Worm (Caenorhabditis elegans) whole organism, L1 larva: ENCODE results near the gene K03H9.3.

Source experiments
- C34B4.2 ChIP-seq: sonication (generic microtip); optimal IDR thresholded peaks from 2 replicates; lab custom pipeline; 2017; ENCODE audit warnings: mild to moderate bottlenecking, missing genetic modification characterization, missing compliant biosample characterization
- F16B12.6 ChIP-seq: fragments of 150-350 bp; optimal IDR thresholded peaks from 2 replicates; lab custom pipeline; 2014; ENCODE audit warnings: missing biosample characterization, missing genetic modification characterization
- aha-1 ChIP-seq: fragments of 150-350 bp; optimal IDR thresholded peaks from 2 replicates; lab custom pipeline; 2014; ENCODE audit warnings: missing biosample characterization, missing genetic modification characterization
- aly-2 ChIP-seq: fragments of 150-350 bp; optimal IDR thresholded peaks from 2 replicates; lab custom pipeline; 2014; ENCODE audit warnings: missing biosample characterization, missing genetic modification characterization
- blmp-1 ChIP-seq: fragments of 150-350 bp; optimal IDR thresholded peaks from 2 replicates; lab custom pipeline; 2014; ENCODE audit warnings: missing biosample characterization, missing genetic modification characterization
- ceh-63 ChIP-seq: fragments of 200-800 bp; sonication (Bioruptor generic); optimal IDR thresholded peaks from 2 replicates; lab custom pipeline; 2018; ENCODE audit warnings: mild to moderate bottlenecking, missing genetic modification characterization, missing compliant biosample characterization
- ceh-82 ChIP-seq, 3 experiments: fragments of 150-350 bp in 1 of 3; sonication (generic microtip) in 2 of 3; optimal IDR thresholded peaks; 2 replicates each; lab custom pipeline; 2014 to 2017; ENCODE audit warnings: missing biosample characterization in 3 of 3, missing genetic modification characterization in 3 of 3
- ceh-90 ChIP-seq: sonication (generic microtip); optimal IDR thresholded peaks from 2 replicates; lab custom pipeline; 2016; ENCODE audit warnings: missing genetic modification characterization, missing compliant biosample characterization
- ces-1 ChIP-seq: fragments of 150-350 bp; optimal IDR thresholded peaks from 2 replicates; lab custom pipeline; 2014; ENCODE audit warnings: missing biosample characterization, missing genetic modification reagents, missing genetic modification characterization
- dpl-1 ChIP-seq, 3 experiments: fragments of 150-350 bp in 2 of 3; sonication (generic microtip) in 1 of 3; optimal IDR thresholded peaks; 2 replicates each; lab custom pipeline; 2014 to 2017; ENCODE audit warnings: missing biosample characterization in 3 of 3, missing genetic modification characterization in 3 of 3, missing genetic modification reagents in 3 of 3
- dsc-1 ChIP-seq: sonication (generic microtip); optimal IDR thresholded peaks from 2 replicates; lab custom pipeline; 2016; ENCODE audit warnings: mild to moderate bottlenecking, missing genetic modification characterization, missing compliant biosample characterization
- efl-1 ChIP-seq, 4 experiments: fragments of 150-350 bp; optimal IDR thresholded peaks in 3 of 4; peaks in 1 of 4; 1 replicate in 1 of 4; 2 replicates in 3 of 4; lab custom pipeline; 2014; ENCODE audit warnings: missing biosample characterization in 2 of 4, missing genetic modification characterization in 2 of 4, missing genetic modification reagents in 2 of 4
- egl-27 ChIP-seq, 2 experiments: fragments of 150-350 bp in 1 of 2; sonication (generic microtip); optimal IDR thresholded peaks; 3 replicates each; lab custom pipeline; 2017 to 2018; ENCODE audit warnings: missing biosample characterization in 2 of 2, missing genetic modification characterization in 2 of 2, missing genetic modification reagents in 2 of 2
- elt-2 ChIP-seq: sonication (generic microtip); optimal IDR thresholded peaks from 2 replicates; lab custom pipeline; 2016; ENCODE audit warnings: missing genetic modification characterization, mild to moderate bottlenecking, inconsistent platforms, missing compliant biosample characterization, missing genetic modification reagents
- elt-3 ChIP-seq, 6 experiments: fragments of 150-350 bp in 1 of 6; sonication (generic microtip); optimal IDR thresholded peaks; 2 replicates each; lab custom pipeline; 2017 to 2018; ENCODE audit warnings: missing biosample characterization in 6 of 6, missing genetic modification characterization in 6 of 6, inconsistent platforms in 1 of 6
- ets-5 ChIP-seq: fragments of 200-800 bp; sonication (Bioruptor generic); IDR thresholded peaks from 2 replicates; pipeline ENCODE4 v1.3.6; 2022; ENCODE audit warnings: missing genetic modification characterization, missing compliant biosample characterization
- fkh-10 ChIP-seq: sonication (generic microtip); optimal IDR thresholded peaks from 2 replicates; lab custom pipeline; 2017; ENCODE audit warnings: missing biosample characterization, missing genetic modification reagents, missing genetic modification characterization
- fkh-8 ChIP-seq: sonication (generic microtip); optimal IDR thresholded peaks from 2 replicates; lab custom pipeline; 2016; ENCODE audit warnings: mild to moderate bottlenecking, missing genetic modification characterization, missing compliant biosample characterization
- fos-1 ChIP-seq: fragments of 150-350 bp; optimal IDR thresholded peaks from 2 replicates; lab custom pipeline; 2014; ENCODE audit warnings: missing biosample characterization, missing genetic modification characterization
- grh-1 ChIP-seq: fragments of 200-800 bp; sonication (Bioruptor generic); IDR thresholded peaks from 2 replicates; pipeline ENCODE4 v1.3.6; 2022; ENCODE audit warnings: missing genetic modification reagents, missing genetic modification characterization, missing compliant biosample characterization
- hlh-17 ChIP-seq: fragments of 200-800 bp; sonication (Bioruptor generic); optimal IDR thresholded peaks from 2 replicates; lab custom pipeline; 2018; ENCODE audit warnings: missing genetic modification characterization, mild to moderate bottlenecking, missing compliant biosample characterization, moderate library complexity, borderline replicate concordance
- hlh-4 ChIP-seq: sonication (generic microtip); optimal IDR thresholded peaks from 2 replicates; lab custom pipeline; 2016; ENCODE audit warnings: mild to moderate bottlenecking, missing genetic modification characterization, missing compliant biosample characterization
- hpl-2 ChIP-seq: fragments of 150-350 bp; optimal IDR thresholded peaks from 2 replicates; lab custom pipeline; 2014; ENCODE audit warnings: missing biosample characterization, missing genetic modification reagents, missing genetic modification characterization
- jun-1 ChIP-seq: fragments of 150-350 bp; optimal IDR thresholded peaks from 2 replicates; lab custom pipeline; 2014; ENCODE audit warnings: missing biosample characterization, missing genetic modification reagents, missing genetic modification characterization
- lin-14 ChIP-seq: fragments of 200-800 bp; sonication (Bioruptor generic); optimal IDR thresholded peaks from 2 replicates; lab custom pipeline; 2018; ENCODE audit warnings: mild to moderate bottlenecking, missing genetic modification characterization, moderate library complexity, missing compliant biosample characterization
- lin-35 ChIP-seq, 2 experiments: fragments of 150-350 bp; optimal IDR thresholded peaks; 2 replicates each; lab custom pipeline; 2014; ENCODE audit warnings: missing biosample characterization in 2 of 2, missing genetic modification characterization in 2 of 2, missing genetic modification reagents in 2 of 2
- lin-39 ChIP-seq: fragments of 150-350 bp; optimal IDR thresholded peaks from 2 replicates; lab custom pipeline; 2014; ENCODE audit warnings: missing biosample characterization, missing genetic modification reagents, missing genetic modification characterization
- lir-3 ChIP-seq: sonication (generic microtip); optimal IDR thresholded peaks from 2 replicates; lab custom pipeline; 2016; ENCODE audit warnings: mild to moderate bottlenecking, missing genetic modification characterization, moderate library complexity, missing compliant biosample characterization; ENCODE audit not compliant: poor library complexity
- lsy-2 ChIP-seq, 2 experiments: fragments of 150-350 bp; optimal IDR thresholded peaks; 2 replicates each; lab custom pipeline; 2014; ENCODE audit warnings: missing biosample characterization in 2 of 2, missing genetic modification characterization in 2 of 2
- mab-9 ChIP-seq: fragments of 200-800 bp; sonication (Bioruptor generic); IDR thresholded peaks from 2 replicates; pipeline ENCODE4 v1.3.6; 2022; ENCODE audit warnings: missing genetic modification reagents, missing genetic modification characterization, missing compliant biosample characterization
- mdl-1 ChIP-seq, 2 experiments: fragments of 150-350 bp; optimal IDR thresholded peaks; 2 replicates each; lab custom pipeline; 2014 to 2017; ENCODE audit warnings: missing biosample characterization in 2 of 2, missing genetic modification characterization in 2 of 2, inconsistent platforms in 1 of 2
- mef-2 ChIP-seq: fragments of 150-350 bp; optimal IDR thresholded peaks from 2 replicates; lab custom pipeline; 2014; ENCODE audit warnings: missing biosample characterization, missing genetic modification characterization
- nhr-12 ChIP-seq: sonication (generic microtip); optimal IDR thresholded peaks from 2 replicates; lab custom pipeline; 2017; ENCODE audit warnings: missing biosample characterization, missing genetic modification characterization
- nhr-19 ChIP-seq: fragments of 200-800 bp; sonication (Bioruptor generic); conservative IDR thresholded peaks from 2 replicates; pipeline ENCODE4 v1.3.6; 2022; ENCODE audit warnings: missing genetic modification characterization, missing compliant biosample characterization
- nhr-20 ChIP-seq: sonication (generic microtip); optimal IDR thresholded peaks from 2 replicates; lab custom pipeline; 2016; ENCODE audit warnings: mild to moderate bottlenecking, missing genetic modification characterization, missing compliant biosample characterization
- nhr-28 ChIP-seq: fragments of 150-350 bp; optimal IDR thresholded peaks from 2 replicates; lab custom pipeline; 2014; ENCODE audit warnings: missing biosample characterization, missing genetic modification characterization
- nhr-47 ChIP-seq: sonication (generic microtip); optimal IDR thresholded peaks from 2 replicates; lab custom pipeline; 2016; ENCODE audit warnings: mild to moderate bottlenecking, missing genetic modification characterization, moderate library complexity, missing compliant biosample characterization
- nhr-71 ChIP-seq: sonication (generic microtip); optimal IDR thresholded peaks from 2 replicates; lab custom pipeline; 2016; ENCODE audit warnings: mild to moderate bottlenecking, missing genetic modification characterization, moderate library complexity, missing compliant biosample characterization
- nhr-76 ChIP-seq: sonication (generic microtip); optimal IDR thresholded peaks from 2 replicates; lab custom pipeline; 2017; ENCODE audit warnings: missing biosample characterization, missing genetic modification characterization
- nhr-77 ChIP-seq: fragments of 150-350 bp; optimal IDR thresholded peaks from 2 replicates; lab custom pipeline; 2014; ENCODE audit warnings: missing biosample characterization, missing genetic modification characterization
- nhr-85 ChIP-seq: sonication (generic microtip); peaks from one replicate; lab custom pipeline; 2016; ENCODE audit warnings: missing genetic modification characterization, inconsistent platforms, missing compliant biosample characterization
- skn-1 ChIP-seq: fragments of 150-350 bp; optimal IDR thresholded peaks from 2 replicates; lab custom pipeline; 2014; ENCODE audit warnings: missing biosample characterization, missing genetic modification characterization
- snu-23 ChIP-seq: sonication (generic microtip); optimal IDR thresholded peaks from 2 replicates; lab custom pipeline; 2016; ENCODE audit warnings: missing genetic modification characterization, missing compliant biosample characterization
- sox-4 ChIP-seq: sonication (generic microtip); optimal IDR thresholded peaks from 2 replicates; lab custom pipeline; 2016; ENCODE audit warnings: missing genetic modification characterization, missing compliant biosample characterization
- tbx-2 ChIP-seq: sonication (generic microtip); optimal IDR thresholded peaks from 2 replicates; lab custom pipeline; 2016; ENCODE audit warnings: missing genetic modification characterization, missing compliant biosample characterization
- unc-130 ChIP-seq: fragments of 150-350 bp; optimal IDR thresholded peaks from 2 replicates; lab custom pipeline; 2017; ENCODE audit warnings: missing biosample characterization, missing genetic modification characterization, inconsistent platforms
- vab-15 ChIP-seq: sonication (generic microtip); optimal IDR thresholded peaks from 2 replicates; lab custom pipeline; 2017; ENCODE audit warnings: missing genotype, mild to moderate bottlenecking, missing genetic modification characterization, missing compliant biosample characterization
- xbp-1 ChIP-seq: sonication (generic microtip); optimal IDR thresholded peaks from 2 replicates; lab custom pipeline; 2016; ENCODE audit warnings: missing genetic modification characterization, missing compliant biosample characterization
- zag-1 ChIP-seq: fragments of 150-350 bp; optimal IDR thresholded peaks from 2 replicates; lab custom pipeline; 2014; ENCODE audit warnings: missing biosample characterization, missing genetic modification characterization
- ztf-11 ChIP-seq, 2 experiments: sonication (generic microtip); optimal IDR thresholded peaks; 2 replicates each; lab custom pipeline; 2016 to 2017; ENCODE audit warnings: missing genetic modification characterization in 2 of 2, missing biosample characterization in 1 of 2, missing compliant biosample characterization in 1 of 2

K03H9.3 gene

ce11 chrII:6448189-6448588, 25.3 kb downstream of the K03H9.3 start:
- TF ChIP-seq fkh-10 (GFP tag; lab: Kevin White, UChicago) = no peak
- peak in 1 of 2 experiments; percentile 58 for TF ChIP-seq mdl-1 (tag; optimal IDR thresholded peaks at IDR 0.05; lab: Kevin White, UChicago)
- TF ChIP-seq hlh-17 (GFP tag; lab: Kevin White, UChicago) = no peak
- no peak for TF ChIP-seq nhr-12 (tag; lab: Kevin White, UChicago)
- TF ChIP-seq snu-23 (GFP tag; lab: Kevin White, UChicago) = peak; percentile 7
- TF ChIP-seq nhr-71 = peak; percentile 1
- 0 out of 2 replicates have a peak, but pooled peaks have one; percentile 6 for TF ChIP-seq grh-1
- no peak for TF ChIP-seq mab-9
- no peak for TF ChIP-seq lin-39 (tag; lab: Kevin White, UChicago)
- TF ChIP-seq nhr-28 = no peak
- TF ChIP-seq ets-5 (GFP tag; lab: Robert Waterston, UW) = no peak
- no peak for TF ChIP-seq fos-1 (tag; lab: Kevin White, UChicago)
- TF ChIP-seq nhr-47 (tag; lab: Kevin White, UChicago) = no peak
- peak; percentile 28 for TF ChIP-seq nhr-20 (tag; lab: Kevin White, UChicago)
- TF ChIP-seq hlh-4 (tag; lab: Kevin White, UChicago) = no peak
- TF ChIP-seq mef-2 = no peak
- TF ChIP-seq ceh-63 = no peak
- no peak for TF ChIP-seq vab-15
- TF ChIP-seq ceh-90 (tag; lab: Kevin White, UChicago) = no peak
- TF ChIP-seq C34B4.2 (tag; lab: Kevin White, UChicago) = no peak
- no peak for TF ChIP-seq egl-27 (tag; optimal IDR thresholded peaks at IDR 0.05; lab: Kevin White, UChicago)
- TF ChIP-seq elt-3 (tag; optimal IDR thresholded peaks at IDR 0.05; lab: Kevin White, UChicago) = peak in 2 of 6 experiments; percentile 43 to 75
- TF ChIP-seq dpl-1 (GFP tag; optimal IDR thresholded peaks at IDR 0.05; lab: Kevin White, UChicago) = no peak
- TF ChIP-seq lin-35 (GFP tag; optimal IDR thresholded peaks at IDR 0.05; lab: Kevin White, UChicago) = peak in 1 of 2 experiments; percentile 33
- no peak for TF ChIP-seq xbp-1 (tag; lab: Kevin White, UChicago)
- TF ChIP-seq ztf-11 (tag; optimal IDR thresholded peaks at IDR 0.05; lab: Kevin White, UChicago) = no peak
- TF ChIP-seq sox-4 = no peak
- 0 out of 2 replicates have a peak, but pooled peaks have one; percentile 7 for TF ChIP-seq nhr-19 (GFP tag; lab: Robert Waterston, UW)
- no peak for TF ChIP-seq lir-3 (tag; lab: Kevin White, UChicago)
- TF ChIP-seq lin-14 (GFP tag; lab: Kevin White, UChicago) = peak; percentile 38
- TF ChIP-seq blmp-1 (tag; lab: Kevin White, UChicago) = peak; percentile 54
- TF ChIP-seq ces-1 (GFP tag; lab: Kevin White, UChicago) = no peak
- TF ChIP-seq unc-130 (tag; lab: Kevin White, UChicago) = no peak
- TF ChIP-seq tbx-2 (tag; lab: Kevin White, UChicago) = peak; percentile 3
- TF ChIP-seq zag-1 (tag; lab: Kevin White, UChicago) = no peak
- peak in 1 of 2 experiments; percentile 2 for TF ChIP-seq lsy-2 (tag; optimal IDR thresholded peaks at IDR 0.05; lab: Kevin White, UChicago)
- TF ChIP-seq, all 84 proteins: peak for 12

- TF ChIP-seq mef-2 (no peak), elt-2 (tag; lab: Kevin White, UChicago) (peak; percentile 45), nhr-76 (no peak), elt-3 (tag; optimal IDR thresholded peaks at IDR 0.05; lab: Kevin White, UChicago) (no peak), sox-4 (no peak), snu-23 (GFP tag; lab: Kevin White, UChicago) (peak; percentile 17), nhr-20 (tag; lab: Kevin White, UChicago) (peak; percentile 75), fkh-10 (GFP tag; lab: Kevin White, UChicago) (no peak), ceh-82 (tag; optimal IDR thresholded peaks at IDR 0.05; lab: Kevin White, UChicago) (no peak), efl-1 (optimal IDR thresholded peaks at IDR 0.05; lab: Kevin White, UChicago) (no peak), efl-1 (GFP tag; optimal IDR thresholded peaks at IDR 0.05 in 1 of 2; lab: Kevin White, UChicago) (peak in 1 of 2 experiments; percentile 83), nhr-85 (tag; lab: Kevin White, UChicago) (peak; percentile 65), skn-1 (tag; lab: Kevin White, UChicago) (no peak), lin-14 (GFP tag; lab: Kevin White, UChicago) (peak; percentile 48), hpl-2 (GFP tag; lab: Kevin White, UChicago) (no peak), blmp-1 (tag; lab: Kevin White, UChicago) (no peak), fkh-8 (tag; lab: Kevin White, UChicago) (no peak), tbx-2 (tag; lab: Kevin White, UChicago) (no peak), F16B12.6 (tag; lab: Kevin White, UChicago) (no peak), zag-1 (tag; lab: Kevin White, UChicago) (no peak), jun-1 (no peak), nhr-71 (peak; percentile 20), dsc-1 (tag; lab: Kevin White, UChicago) (no peak), aly-2 (tag; lab: Kevin White, UChicago) (no peak), nhr-77 (tag; lab: Kevin White, UChicago) (no peak), aha-1 (tag; lab: Kevin White, UChicago) (no peak), lin-35 (GFP tag; optimal IDR thresholded peaks at IDR 0.05; lab: Kevin White, UChicago) (peak in 1 of 2 experiments; percentile 27)
- TF ChIP-seq, all 84 proteins: peak for 8
Measured at ce11 chrII:6448656-6449055, 25.7 kb downstream of the K03H9.3 start.
